Worm (Caenorhabditis elegans): Measurements from ENCODE around the gene ears-2.

DNA sequence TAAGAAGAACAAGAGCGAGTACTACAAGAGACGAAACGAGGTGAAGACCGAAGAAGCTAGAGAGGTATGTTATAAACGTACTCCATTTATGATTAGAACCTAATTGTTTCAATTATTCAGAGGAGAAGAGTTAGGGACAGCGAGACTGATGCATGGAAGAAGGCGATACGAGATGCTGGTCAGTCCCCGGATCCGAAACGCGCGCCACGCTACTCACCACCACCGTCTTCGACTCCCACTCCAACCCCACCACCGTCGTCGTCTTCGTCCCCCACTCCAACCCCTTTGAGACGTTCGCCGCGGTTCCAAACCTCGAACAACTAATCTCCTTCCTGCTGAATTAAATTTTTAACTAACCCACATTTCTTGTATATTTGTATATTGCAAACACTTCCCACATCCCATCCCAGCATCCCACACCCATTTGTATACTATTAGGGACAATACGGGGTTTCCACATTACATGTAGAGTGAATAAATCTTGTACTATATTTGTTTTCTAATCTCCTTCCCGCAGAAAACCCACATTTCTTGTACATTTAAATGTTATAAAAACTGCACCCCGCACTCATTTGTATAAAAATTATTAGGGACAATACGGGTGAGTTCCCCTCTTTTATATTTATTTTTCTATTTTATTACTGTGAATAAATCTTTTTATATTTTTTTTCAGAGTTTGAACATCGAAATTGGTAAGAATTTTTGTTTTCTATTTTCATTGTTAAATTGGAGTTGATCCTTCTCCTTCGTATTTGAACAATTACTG, 2.8 kb downstream of the ears-2 start:
- TF ChIP-seq him-1 (tag; optimal IDR thresholded peaks at IDR 0.05) (no peak), dao-5 (tag; optimal IDR thresholded peaks at IDR 0.05) (no peak), W03F9.2 (tag; optimal IDR thresholded peaks at IDR 0.05) (no peak)

Data from whole organism, L4/young adult.